Worm (Caenorhabditis elegans) whole organism, young adult: Measurements from ENCODE around the gene lpr-6.

Source experiments
- B0019.2 ChIP-seq: fragments of 200-800 bp; sonication (Bioruptor generic); conservative IDR thresholded peaks from 2 replicates; pipeline ENCODE4 v1.3.6; 2022; ENCODE audit warnings: missing genetic modification reagents, missing genetic modification characterization, missing compliant biosample characterization
- cebp-2 ChIP-seq: fragments of 200-800 bp; sonication (Bioruptor generic); IDR thresholded peaks from 2 replicates; pipeline ENCODE4 v1.3.6; 2022; ENCODE audit warnings: missing genetic modification characterization, missing compliant biosample characterization
- ceh-40 ChIP-seq: fragments of 200-800 bp; sonication (Bioruptor generic); IDR thresholded peaks from 2 replicates; pipeline ENCODE4 v1.3.6; 2022; ENCODE audit warnings: missing genetic modification characterization, missing compliant biosample characterization
- ceh-58 ChIP-seq: fragments of 200-800 bp; sonication (Bioruptor generic); IDR thresholded peaks from 2 replicates; pipeline ENCODE4 v1.3.6; 2022; ENCODE audit warnings: missing genetic modification characterization, missing compliant biosample characterization
- ceh-79 ChIP-seq: sonication (generic microtip); optimal IDR thresholded peaks from 2 replicates; lab custom pipeline; 2017; ENCODE audit warnings: mild to moderate bottlenecking, missing genetic modification characterization, missing compliant biosample characterization
- chd-7 ChIP-seq: sonication (generic microtip); optimal IDR thresholded peaks from 2 replicates; lab custom pipeline; 2016; ENCODE audit warnings: mild to moderate bottlenecking, missing genetic modification characterization, moderate library complexity, missing compliant biosample characterization
- hmg-1.2 ChIP-seq: fragments of 200-800 bp; sonication (Bioruptor generic); IDR thresholded peaks from 2 replicates; pipeline ENCODE4 v1.3.6; 2022; ENCODE audit warnings: missing genetic modification reagents, missing genetic modification characterization, missing compliant biosample characterization
- madf-8 ChIP-seq: fragments of 200-800 bp; sonication (Bioruptor generic); conservative IDR thresholded peaks from 2 replicates; pipeline ENCODE4 v1.3.6; 2022; ENCODE audit warnings: missing genetic modification reagents, missing genetic modification characterization, missing compliant biosample characterization
- rec-8 ChIP-seq, 2 experiments: sonication (generic microtip); optimal IDR thresholded peaks; 2 replicates each; lab custom pipeline; 2016; ENCODE audit warnings: mild to moderate bottlenecking in 2 of 2, missing genetic modification characterization in 2 of 2, missing genetic modification reagents in 2 of 2, missing genotype in 2 of 2, missing biosample characterization in 1 of 2, missing compliant biosample characterization in 1 of 2, moderate library complexity in 1 of 2
- unc-62 ChIP-seq: fragments of 150-350 bp; optimal IDR thresholded peaks from 2 replicates; lab custom pipeline; 2014; ENCODE audit warnings: missing biosample characterization, missing genetic modification reagents, missing genetic modification characterization
- ztf-3 ChIP-seq: fragments of 200-800 bp; sonication (Bioruptor generic); optimal IDR thresholded peaks from 2 replicates; lab custom pipeline; 2018; ENCODE audit warnings: mild to moderate bottlenecking, missing genetic modification characterization, missing compliant biosample characterization

DNA sequence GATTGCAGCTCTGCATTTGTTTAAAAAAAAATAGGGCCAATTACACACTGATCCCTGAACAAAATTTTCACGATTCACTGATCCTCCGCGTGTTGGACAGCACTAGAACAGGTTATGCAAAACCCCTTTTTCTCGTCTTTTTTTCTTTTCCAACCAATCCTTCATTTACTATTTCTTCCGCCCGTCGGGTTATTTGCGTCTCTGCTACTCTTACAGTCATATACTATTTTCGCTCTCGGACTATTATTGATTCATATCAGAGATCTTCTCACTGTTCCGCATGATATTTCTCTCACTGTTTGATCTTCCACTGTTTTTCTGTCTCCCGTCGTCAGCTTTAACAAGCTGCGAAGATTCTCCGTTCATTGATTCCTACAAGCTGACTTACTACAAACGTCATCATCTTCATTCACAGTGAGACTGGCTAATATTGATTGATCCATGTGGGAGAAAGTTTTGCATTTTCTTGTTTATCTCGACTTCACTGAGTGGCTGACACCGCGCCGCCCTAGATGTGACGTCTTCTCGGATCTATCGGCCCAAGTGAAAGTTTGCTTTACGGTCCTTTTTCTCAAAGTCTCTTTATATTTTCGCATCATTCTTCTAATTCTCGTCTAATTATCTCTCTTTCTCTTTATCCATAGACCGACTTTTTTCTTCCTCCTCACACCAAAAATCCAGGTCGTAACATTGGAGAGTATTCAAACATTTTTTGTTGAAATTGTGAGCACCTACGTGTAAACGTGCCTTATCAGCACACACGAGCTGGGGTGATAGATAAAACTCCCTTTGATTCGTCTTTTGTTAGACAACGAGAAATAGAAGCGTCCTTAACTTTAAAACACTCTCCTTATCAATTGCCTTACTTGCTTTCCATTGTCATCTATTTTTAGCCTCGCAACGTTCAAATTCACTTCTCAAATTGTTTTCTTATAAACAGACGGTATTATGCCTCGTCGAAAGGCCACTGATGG, 23.4 kb upstream of the lpr-6 start:
- no peak for TF ChIP-seq rec-8 (tag; optimal IDR thresholded peaks at IDR 0.05; lab: Kevin White, UChicago)
- TF ChIP-seq ztf-3 (GFP tag; lab: Kevin White, UChicago) = no peak
- no peak for TF ChIP-seq ceh-79 (tag; lab: Kevin White, UChicago)
- TF ChIP-seq unc-62 (GFP tag; lab: Kevin White, UChicago) = no peak
- no peak for TF ChIP-seq chd-7
- TF ChIP-seq hmg-1.2 (GFP tag; lab: Robert Waterston, UW) = peak; percentile 20; the same call in 1 of the 2 replicates
- TF ChIP-seq madf-8 (GFP tag; lab: Robert Waterston, UW) = no peak
- no peak for TF ChIP-seq B0019.2
- TF ChIP-seq cebp-2 (GFP tag; lab: Robert Waterston, UW) = no peak
- no peak for TF ChIP-seq ceh-58 (GFP tag; lab: Robert Waterston, UW)
- no peak for TF ChIP-seq ceh-40 (GFP tag; lab: Robert Waterston, UW)
